Worm (Caenorhabditis elegans) whole organism, young adult: ENCODE measurements around the gene srh-173.

Experiments
- B0261.1 ChIP-seq: sonication (generic microtip); optimal IDR thresholded peaks from 2 replicates; lab custom pipeline; 2016; ENCODE audit warnings: mild to moderate bottlenecking, missing genetic modification characterization, moderate library complexity, missing compliant biosample characterization
- B0336.3 ChIP-seq: fragments of 200-800 bp; sonication (Bioruptor generic); IDR thresholded peaks from 2 replicates; pipeline ENCODE4 v1.3.6; 2022; ENCODE audit warnings: missing genetic modification characterization, missing compliant biosample characterization
- D2030.7 ChIP-seq: fragments of 200-800 bp; sonication (Bioruptor generic); IDR thresholded peaks from 2 replicates; pipeline ENCODE4 v1.3.6; 2022; ENCODE audit warnings: missing genetic modification reagents, missing genetic modification characterization, missing compliant biosample characterization
- F10E7.11 ChIP-seq: sonication (generic microtip); optimal IDR thresholded peaks from 2 replicates; lab custom pipeline; 2017; ENCODE audit warnings: mild to moderate bottlenecking, missing genetic modification characterization, moderate library complexity, missing compliant biosample characterization
- F23B12.7 ChIP-seq: sonication (generic microtip); optimal IDR thresholded peaks from 2 replicates; lab custom pipeline; 2017; ENCODE audit warnings: missing genetic modification characterization, mild to moderate bottlenecking, missing compliant biosample characterization, antibody characterized with exemption, moderate library complexity; ENCODE audit not compliant: insufficient read depth
- F37B4.10 ChIP-seq: fragments of 200-800 bp; sonication (Bioruptor generic); IDR thresholded peaks from 2 replicates; pipeline ENCODE4 v1.3.6; 2022; ENCODE audit warnings: missing genetic modification characterization, missing compliant biosample characterization
- F55B11.4 ChIP-seq: sonication (generic microtip); optimal IDR thresholded peaks from 2 replicates; lab custom pipeline; 2016; ENCODE audit warnings: missing compliant biosample characterization, missing genetic modification characterization, borderline replicate concordance; ENCODE audit not compliant: insufficient read depth
- T26A5.8 ChIP-seq: sonication (generic microtip); optimal IDR thresholded peaks from 2 replicates; lab custom pipeline; 2016; ENCODE audit warnings: missing genetic modification characterization, missing compliant biosample characterization
- akir-1 ChIP-seq: fragments of 200-800 bp; sonication (Bioruptor generic); optimal IDR thresholded peaks from 2 replicates; lab custom pipeline; 2018; ENCODE audit warnings: mild to moderate bottlenecking, missing genetic modification characterization, moderate library complexity, missing compliant biosample characterization
- ama-1 ChIP-seq, 3 experiments: fragments of 150-350 bp in 1 of 3; sonication (generic microtip) in 2 of 3; optimal IDR thresholded peaks; 2 replicates each; lab custom pipeline; 2014 to 2018; ENCODE audit warnings: missing biosample characterization in 2 of 3, missing genetic modification characterization in 2 of 3, missing genetic modification reagents in 2 of 3
- attf-3 ChIP-seq: fragments of 200-800 bp; sonication (Bioruptor generic); conservative IDR thresholded peaks from 2 replicates; pipeline ENCODE4 v1.3.6; 2022; ENCODE audit warnings: missing genetic modification reagents, missing genetic modification characterization, missing compliant biosample characterization
- bed-1 ChIP-seq: fragments of 200-800 bp; sonication (Bioruptor generic); IDR thresholded peaks from 2 replicates; pipeline ENCODE4 v1.3.6; 2022; ENCODE audit warnings: missing genetic modification reagents, missing genetic modification characterization, missing compliant biosample characterization
- ccch-3 ChIP-seq: fragments of 200-800 bp; sonication (Bioruptor generic); optimal IDR thresholded peaks from 2 replicates; lab custom pipeline; 2018; ENCODE audit warnings: mild to moderate bottlenecking, missing genetic modification characterization, missing compliant biosample characterization
- ceh-27 ChIP-seq: fragments of 200-800 bp; sonication (Bioruptor generic); optimal IDR thresholded peaks from 2 replicates; lab custom pipeline; 2018; ENCODE audit warnings: mild to moderate bottlenecking, missing genetic modification characterization, moderate library complexity, missing compliant biosample characterization
- ceh-40 ChIP-seq: fragments of 200-800 bp; sonication (Bioruptor generic); IDR thresholded peaks from 2 replicates; pipeline ENCODE4 v1.3.6; 2022; ENCODE audit warnings: missing genetic modification characterization, missing compliant biosample characterization
- die-1 ChIP-seq: sonication (generic microtip); optimal IDR thresholded peaks from 2 replicates; lab custom pipeline; 2016; ENCODE audit warnings: missing genotype, mild to moderate bottlenecking, missing genetic modification characterization, missing compliant biosample characterization
- dpff-1 ChIP-seq: sonication (generic microtip); optimal IDR thresholded peaks from 2 replicates; lab custom pipeline; 2017; ENCODE audit warnings: mild to moderate bottlenecking, missing genetic modification characterization, missing compliant biosample characterization
- egl-18 ChIP-seq: fragments of 200-800 bp; sonication (Bioruptor generic); IDR thresholded peaks from 2 replicates; pipeline ENCODE4 v1.3.6; 2022; ENCODE audit warnings: missing genetic modification reagents, missing genetic modification characterization, missing compliant biosample characterization
- fkh-3 ChIP-seq: sonication (generic microtip); optimal IDR thresholded peaks from 2 replicates; lab custom pipeline; 2016; ENCODE audit warnings: mild to moderate bottlenecking, missing genetic modification characterization, missing compliant biosample characterization
- hlh-12 ChIP-seq: sonication (generic microtip); optimal IDR thresholded peaks from 2 replicates; lab custom pipeline; 2016; ENCODE audit warnings: missing genetic modification characterization, missing compliant biosample characterization
- hmg-1.2 ChIP-seq: fragments of 200-800 bp; sonication (Bioruptor generic); IDR thresholded peaks from 2 replicates; pipeline ENCODE4 v1.3.6; 2022; ENCODE audit warnings: missing genetic modification reagents, missing genetic modification characterization, missing compliant biosample characterization
- hsf-1 ChIP-seq: fragments of 200-800 bp; sonication (Bioruptor generic); IDR thresholded peaks from 2 replicates; pipeline ENCODE4 v1.3.6; 2022; ENCODE audit warnings: missing genetic modification reagents, missing genetic modification characterization, missing compliant biosample characterization
- lin-35 ChIP-seq, 3 experiments: fragments of 150-350 bp in 2 of 3; sonication (generic microtip) in 1 of 3; optimal IDR thresholded peaks; 2 replicates each; lab custom pipeline; 2014 to 2018; ENCODE audit warnings: missing biosample characterization in 3 of 3, missing genetic modification characterization in 3 of 3, missing genetic modification reagents in 3 of 3
- lsy-27 ChIP-seq: sonication (generic microtip); optimal IDR thresholded peaks from 2 replicates; lab custom pipeline; 2017; ENCODE audit warnings: missing genetic modification characterization, mild to moderate bottlenecking, missing compliant biosample characterization, antibody characterized with exemption, missing genotype, borderline replicate concordance; ENCODE audit not compliant: insufficient read depth
- madf-6 ChIP-seq: fragments of 200-800 bp; sonication (Bioruptor generic); IDR thresholded peaks from 2 replicates; pipeline ENCODE4 v1.3.6; 2022; ENCODE audit warnings: missing genetic modification reagents, missing genetic modification characterization, missing compliant biosample characterization
- nfya-1 ChIP-seq: sonication (generic microtip); optimal IDR thresholded peaks from 2 replicates; lab custom pipeline; 2017; ENCODE audit warnings: antibody characterized with exemption, missing compliant biosample characterization, missing genetic modification characterization, borderline replicate concordance; ENCODE audit not compliant: insufficient read depth
- nfyb-1 ChIP-seq: fragments of 200-800 bp; sonication (Bioruptor generic); IDR thresholded peaks from 2 replicates; pipeline ENCODE4 v1.3.6; 2022; ENCODE audit warnings: missing genetic modification reagents, missing genetic modification characterization, missing compliant biosample characterization
- rpc-1 ChIP-seq, 2 experiments: fragments of 150-350 bp in 1 of 2; sonication (generic microtip) in 1 of 2; optimal IDR thresholded peaks; 2 replicates each; lab custom pipeline; 2014 to 2018; ENCODE audit warnings: missing biosample characterization in 1 of 2, missing genetic modification characterization in 1 of 2, missing genetic modification reagents in 1 of 2, missing genotype in 1 of 2
- tlf-1 ChIP-seq: fragments of 200-800 bp; sonication (Bioruptor generic); optimal IDR thresholded peaks from 2 replicates; lab custom pipeline; 2018; ENCODE audit warnings: mild to moderate bottlenecking, missing genetic modification characterization, missing compliant biosample characterization
- ztf-18 ChIP-seq: sonication (generic microtip); optimal IDR thresholded peaks from 2 replicates; lab custom pipeline; 2016; ENCODE audit warnings: missing genotype, mild to moderate bottlenecking, missing genetic modification characterization, missing compliant biosample characterization
- ztf-26 ChIP-seq: sonication (generic microtip); optimal IDR thresholded peaks from 2 replicates; lab custom pipeline; 2017; ENCODE audit warnings: missing genetic modification characterization, missing compliant biosample characterization

Gene srh-173

DNA sequence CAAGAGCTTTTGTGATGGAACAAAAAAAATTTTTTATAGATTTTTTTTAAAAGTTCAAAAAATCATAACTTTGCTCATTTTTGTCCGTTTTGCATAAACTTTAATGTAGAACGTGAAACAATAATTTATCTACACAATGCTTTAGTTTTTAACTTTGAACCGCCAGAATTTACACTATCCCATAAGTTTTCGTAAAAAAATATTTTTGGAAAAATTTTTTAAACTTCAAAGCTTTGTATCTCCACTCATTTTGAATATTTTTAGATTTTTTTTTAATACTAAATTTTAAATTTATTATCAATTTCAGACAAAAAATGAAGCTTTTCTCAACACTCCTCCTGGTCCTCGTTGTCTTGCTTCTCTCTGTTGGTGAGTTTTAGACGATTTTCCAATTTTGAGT lies 38.6 kb downstream of the srh-173 start, which contains the start of gene Y60A3A.21 (continued):
- TF ChIP-seq die-1 (tag; lab: Kevin White, UChicago) (no peak), tlf-1 (GFP tag; lab: Kevin White, UChicago) (no peak), hlh-12 (tag; lab: Kevin White, UChicago) (no peak), F55B11.4 (tag; lab: Kevin White, UChicago) (no peak)

DNA sequence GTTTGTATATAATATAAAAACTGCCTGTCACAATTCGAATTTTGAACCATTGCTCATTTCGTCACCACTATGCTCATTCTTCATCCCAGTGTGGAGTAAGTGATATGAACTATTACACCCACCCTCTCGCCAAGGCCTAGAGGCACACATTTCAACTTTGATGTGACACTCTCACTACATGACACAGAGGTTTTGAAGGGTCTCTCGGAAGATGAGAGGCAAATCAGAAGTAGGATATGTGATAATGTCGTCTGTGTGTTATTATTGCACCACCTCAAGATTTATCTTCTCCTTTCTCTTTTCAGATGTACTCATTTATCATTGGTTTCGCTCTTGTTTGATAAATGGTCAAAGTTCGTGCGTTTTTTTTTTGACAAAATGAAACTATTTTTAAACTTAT lies 48.3 kb downstream of the srh-173 start:
- TF ChIP-seq hlh-12 (tag; lab: Kevin White, UChicago) (no peak), attf-3 (GFP tag; lab: Robert Waterston, UW) (no peak), F23B12.7 (no peak), ama-1 (optimal IDR thresholded peaks at IDR 0.05; lab: Kevin White, UChicago) (no peak), ama-1 (GFP tag; optimal IDR thresholded peaks at IDR 0.05; lab: Kevin White, UChicago) (no peak), lsy-27 (tag; lab: Kevin White, UChicago) (no peak), fkh-3 (tag; lab: Kevin White, UChicago) (no peak), lin-35 (GFP tag; optimal IDR thresholded peaks at IDR 0.05; lab: Kevin White, UChicago) (no peak), die-1 (tag; lab: Kevin White, UChicago) (no peak), egl-18 (GFP tag; lab: Robert Waterston, UW) (no peak), rpc-1 (optimal IDR thresholded peaks at IDR 0.05; lab: Kevin White, UChicago) (no peak), rpc-1 (tag; optimal IDR thresholded peaks at IDR 0.05; lab: Kevin White, UChicago) (no peak), dpff-1 (tag; lab: Kevin White, UChicago) (no peak)

DNA sequence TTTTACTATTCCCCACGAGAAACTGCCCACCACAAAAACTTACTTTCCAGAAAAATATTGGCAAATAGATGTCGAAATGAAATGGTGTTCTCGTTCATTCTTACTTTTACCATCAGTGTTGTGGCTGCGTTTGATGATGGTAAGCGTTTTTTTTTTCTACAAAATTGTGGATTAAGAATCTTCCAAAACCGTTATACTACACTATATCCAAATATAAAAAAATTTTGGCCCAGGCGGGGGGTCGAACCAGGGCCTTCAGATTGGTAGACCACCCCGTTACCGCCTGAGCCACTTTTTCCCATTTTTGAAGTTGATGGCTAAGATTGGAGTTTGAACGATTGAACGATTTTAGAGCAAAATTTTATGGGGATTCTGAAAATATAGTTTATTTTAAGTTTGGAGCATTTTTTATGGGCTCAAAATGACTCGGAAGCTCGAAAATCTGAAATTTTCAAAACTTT lies 49.9 kb downstream of the srh-173 start, which contains the start of gene lgc-55:
Gene lgc-55, plus strand, starts transcription at position 51 of the 461 bp plus-strand sequence.
- TF ChIP-seq rpc-1 (optimal IDR thresholded peaks at IDR 0.05; lab: Kevin White, UChicago) (peak; percentile 5), rpc-1 (tag; optimal IDR thresholded peaks at IDR 0.05; lab: Kevin White, UChicago) (peak; percentile 55), lsy-27 (tag; lab: Kevin White, UChicago) (no peak), ceh-40 (GFP tag; lab: Robert Waterston, UW) (no peak), D2030.7 (no peak), hmg-1.2 (no peak), F10E7.11 (tag; lab: Kevin White, UChicago) (no peak), nfyb-1 (GFP tag; lab: Robert Waterston, UW) (no peak), akir-1 (no peak), F37B4.10 (GFP tag; lab: Robert Waterston, UW) (no peak), madf-6 (no peak), bed-1 (GFP tag; lab: Robert Waterston, UW) (0 out of 2 replicates have a peak, but pooled peaks have one; percentile 62), die-1 (tag; lab: Kevin White, UChicago) (no peak), ztf-26 (tag; lab: Kevin White, UChicago) (no peak), ceh-27 (no peak), hsf-1 (GFP tag; lab: Robert Waterston, UW) (no peak), T26A5.8 (tag; lab: Kevin White, UChicago) (no peak), nfya-1 (no peak), dpff-1 (tag; lab: Kevin White, UChicago) (no peak), attf-3 (GFP tag; lab: Robert Waterston, UW) (no peak), B0336.3 (no peak), B0261.1 (tag; lab: Kevin White, UChicago) (peak; percentile 10), ztf-18 (tag; lab: Kevin White, UChicago) (no peak), ccch-3 (GFP tag; lab: Kevin White, UChicago) (no peak)
